Worm (Caenorhabditis elegans): ENCODE measurements around the gene sup-10.

sup-10 gene

ce11 chrX:17513507-17514113, 14.5 kb upstream of the sup-10 start, which contains the start of gene nhr-1 (continued):
- no peak for TF ChIP-seq ceh-83 (GFP tag; optimal IDR thresholded peaks at IDR 0.05)

ce11 chrX:17514422-17514821, 13.7 kb upstream of the sup-10 start:
- TF ChIP-seq drap-1 (GFP tag; optimal IDR thresholded peaks at IDR 0.05) (no peak), lsy-2 (tag; optimal IDR thresholded peaks at IDR 0.05) (no peak), nhr-76 (tag; optimal IDR thresholded peaks at IDR 0.05) (no peak), lin-13 (tag; optimal IDR thresholded peaks at IDR 0.05) (no peak), hlh-1 (tag; optimal IDR thresholded peaks at IDR 0.05) (no peak), zip-8 (tag; optimal IDR thresholded peaks at IDR 0.05) (no peak), mab-5 (tag; optimal IDR thresholded peaks at IDR 0.05) (no peak), tbx-8 (GFP tag; optimal IDR thresholded peaks at IDR 0.05) (no peak), elt-1 (tag; optimal IDR thresholded peaks at IDR 0.05; ENCODE audit: borderline replicate concordance, insufficient read depth) (no peak), ceh-83 (GFP tag; optimal IDR thresholded peaks at IDR 0.05) (no peak), lin-32 (GFP tag; optimal IDR thresholded peaks at IDR 0.05) (no peak), mep-1 (tag; optimal IDR thresholded peaks at IDR 0.05) (no peak), nhr-237 (tag; optimal IDR thresholded peaks at IDR 0.05) (no peak), nhr-12 (tag; optimal IDR thresholded peaks at IDR 0.05) (no peak), M03D4.4 (tag; optimal IDR thresholded peaks at IDR 0.05) (no peak), mls-2 (tag; optimal IDR thresholded peaks at IDR 0.05) (no peak), nhr-2 (tag; optimal IDR thresholded peaks at IDR 0.05) (no peak)

- TF ChIP-seq lin-32 (GFP tag; optimal IDR thresholded peaks at IDR 0.05) (no peak), lsy-2 (tag; optimal IDR thresholded peaks at IDR 0.05) (no peak)
Observed at ce11 chrX:17515207-17515902, 12.8 kb upstream of the sup-10 start.

- TF ChIP-seq elt-3 (tag; optimal IDR thresholded peaks at IDR 0.05) (no peak), ces-1 (GFP tag; optimal IDR thresholded peaks at IDR 0.05) (no peak), lin-13 (tag; optimal IDR thresholded peaks at IDR 0.05) (no peak), unc-62 (GFP tag; optimal IDR thresholded peaks at IDR 0.05) (no peak), sptf-1 (tag; optimal IDR thresholded peaks at IDR 0.05) (no peak), mep-1 (tag; optimal IDR thresholded peaks at IDR 0.05) (no peak), elt-1 (tag; optimal IDR thresholded peaks at IDR 0.05; ENCODE audit: borderline replicate concordance, insufficient read depth) (no peak), nhr-2 (tag; optimal IDR thresholded peaks at IDR 0.05) (no peak), mls-2 (tag; optimal IDR thresholded peaks at IDR 0.05) (no peak), sem-2 (GFP tag; optimal IDR thresholded peaks at IDR 0.05) (no peak)
Observed at ce11 chrX:17516461-17516860, 11.7 kb upstream of the sup-10 start.

- TF ChIP-seq elt-1 (tag; optimal IDR thresholded peaks at IDR 0.05; ENCODE audit: borderline replicate concordance, insufficient read depth), result no peak
- no peak for TF ChIP-seq sptf-1 (tag; optimal IDR thresholded peaks at IDR 0.05)
- no peak for TF ChIP-seq lin-32 (GFP tag; optimal IDR thresholded peaks at IDR 0.05)
- TF ChIP-seq hlh-1 (tag; optimal IDR thresholded peaks at IDR 0.05), result no peak
- TF ChIP-seq pha-4 (tag; optimal IDR thresholded peaks at IDR 0.05), result no peak
- TF ChIP-seq mab-5 (tag; optimal IDR thresholded peaks at IDR 0.05), result no peak
- TF ChIP-seq bed-3 (GFP tag; optimal IDR thresholded peaks at IDR 0.05), result no peak
- TF ChIP-seq ceh-43 (GFP tag; optimal IDR thresholded peaks at IDR 0.05), result no peak
- no peak for TF ChIP-seq zip-8 (tag; optimal IDR thresholded peaks at IDR 0.05)
- TF ChIP-seq drap-1 (GFP tag; optimal IDR thresholded peaks at IDR 0.05), result no peak
- no peak for TF ChIP-seq lsy-2 (tag; optimal IDR thresholded peaks at IDR 0.05)
- no peak for TF ChIP-seq nhr-12 (tag; optimal IDR thresholded peaks at IDR 0.05)
- TF ChIP-seq cnd-1 (tag; optimal IDR thresholded peaks at IDR 0.05), result no peak
- TF ChIP-seq M03D4.4 (tag; optimal IDR thresholded peaks at IDR 0.05), result no peak
- TF ChIP-seq snpc-4 (tag; optimal IDR thresholded peaks at IDR 0.05), result no peak
- no peak for TF ChIP-seq sem-2 (GFP tag; optimal IDR thresholded peaks at IDR 0.05)
- no peak for TF ChIP-seq ceh-39 (tag; optimal IDR thresholded peaks at IDR 0.05)
- TF ChIP-seq flh-1 (GFP tag; optimal IDR thresholded peaks at IDR 0.05), result no peak
- TF ChIP-seq nhr-28 (tag; optimal IDR thresholded peaks at IDR 0.05), result no peak
- no peak for TF ChIP-seq unc-120 (tag; optimal IDR thresholded peaks at IDR 0.05; ENCODE audit: poor library complexity, severe bottlenecking)
Observed at ce11 chrX:17516941-17517340, 11.2 kb upstream of the sup-10 start.
